Worm (Caenorhabditis elegans) whole organism, L1 larva: ENCODE data around the gene Y49F6B.9.

Experiments
- C16A3.4 ChIP-seq: fragments of 150-350 bp; optimal IDR thresholded peaks from 2 replicates; lab custom pipeline; 2014; ENCODE audit warnings: missing biosample characterization, missing genetic modification characterization
- C34B4.2 ChIP-seq: sonication (generic microtip); optimal IDR thresholded peaks from 2 replicates; lab custom pipeline; 2017; ENCODE audit warnings: mild to moderate bottlenecking, missing genetic modification characterization, missing compliant biosample characterization
- F16B12.6 ChIP-seq: fragments of 150-350 bp; optimal IDR thresholded peaks from 2 replicates; lab custom pipeline; 2014; ENCODE audit warnings: missing biosample characterization, missing genetic modification characterization
- Y116A8C.19 ChIP-seq: sonication (generic microtip); optimal IDR thresholded peaks from 2 replicates; lab custom pipeline; 2016; ENCODE audit warnings: missing compliant biosample characterization, missing genetic modification characterization, borderline replicate concordance
- aha-1 ChIP-seq: fragments of 150-350 bp; optimal IDR thresholded peaks from 2 replicates; lab custom pipeline; 2014; ENCODE audit warnings: missing biosample characterization, missing genetic modification characterization
- aly-2 ChIP-seq: fragments of 150-350 bp; optimal IDR thresholded peaks from 2 replicates; lab custom pipeline; 2014; ENCODE audit warnings: missing biosample characterization, missing genetic modification characterization
- blmp-1 ChIP-seq: fragments of 150-350 bp; optimal IDR thresholded peaks from 2 replicates; lab custom pipeline; 2014; ENCODE audit warnings: missing biosample characterization, missing genetic modification characterization
- ceh-82 ChIP-seq, 3 experiments: fragments of 150-350 bp in 1 of 3; sonication (generic microtip) in 2 of 3; optimal IDR thresholded peaks; 2 replicates each; lab custom pipeline; 2014 to 2017; ENCODE audit warnings: missing biosample characterization in 3 of 3, missing genetic modification characterization in 3 of 3
- ceh-90 ChIP-seq: sonication (generic microtip); optimal IDR thresholded peaks from 2 replicates; lab custom pipeline; 2016; ENCODE audit warnings: missing genetic modification characterization, missing compliant biosample characterization
- ces-1 ChIP-seq: fragments of 150-350 bp; optimal IDR thresholded peaks from 2 replicates; lab custom pipeline; 2014; ENCODE audit warnings: missing biosample characterization, missing genetic modification reagents, missing genetic modification characterization
- dsc-1 ChIP-seq: sonication (generic microtip); optimal IDR thresholded peaks from 2 replicates; lab custom pipeline; 2016; ENCODE audit warnings: mild to moderate bottlenecking, missing genetic modification characterization, missing compliant biosample characterization
- efl-3 ChIP-seq: fragments of 200-800 bp; sonication (Bioruptor generic); optimal IDR thresholded peaks from 2 replicates; lab custom pipeline; 2018; ENCODE audit warnings: mild to moderate bottlenecking, missing genetic modification characterization, missing compliant biosample characterization
- elt-2 ChIP-seq: sonication (generic microtip); optimal IDR thresholded peaks from 2 replicates; lab custom pipeline; 2016; ENCODE audit warnings: missing genetic modification characterization, mild to moderate bottlenecking, inconsistent platforms, missing compliant biosample characterization, missing genetic modification reagents
- elt-3 ChIP-seq, 6 experiments: fragments of 150-350 bp in 1 of 6; sonication (generic microtip); optimal IDR thresholded peaks; 2 replicates each; lab custom pipeline; 2017 to 2018; ENCODE audit warnings: missing biosample characterization in 6 of 6, missing genetic modification characterization in 6 of 6, inconsistent platforms in 1 of 6
- fkh-10 ChIP-seq: sonication (generic microtip); optimal IDR thresholded peaks from 2 replicates; lab custom pipeline; 2017; ENCODE audit warnings: missing biosample characterization, missing genetic modification reagents, missing genetic modification characterization
- fkh-8 ChIP-seq: sonication (generic microtip); optimal IDR thresholded peaks from 2 replicates; lab custom pipeline; 2016; ENCODE audit warnings: mild to moderate bottlenecking, missing genetic modification characterization, missing compliant biosample characterization
- fos-1 ChIP-seq: fragments of 150-350 bp; optimal IDR thresholded peaks from 2 replicates; lab custom pipeline; 2014; ENCODE audit warnings: missing biosample characterization, missing genetic modification characterization
- hlh-4 ChIP-seq: sonication (generic microtip); optimal IDR thresholded peaks from 2 replicates; lab custom pipeline; 2016; ENCODE audit warnings: mild to moderate bottlenecking, missing genetic modification characterization, missing compliant biosample characterization
- lin-13 ChIP-seq: fragments of 150-350 bp; optimal IDR thresholded peaks from 2 replicates; lab custom pipeline; 2014; ENCODE audit warnings: missing biosample characterization, missing genetic modification reagents, missing genetic modification characterization
- lin-14 ChIP-seq: fragments of 200-800 bp; sonication (Bioruptor generic); optimal IDR thresholded peaks from 2 replicates; lab custom pipeline; 2018; ENCODE audit warnings: mild to moderate bottlenecking, missing genetic modification characterization, moderate library complexity, missing compliant biosample characterization
- lin-15B ChIP-seq: fragments of 150-350 bp; sonication (generic microtip); optimal IDR thresholded peaks from 3 replicates; lab custom pipeline; 2014; ENCODE audit warnings: missing biosample characterization, missing genetic modification characterization
- lin-35 ChIP-seq, 2 experiments: fragments of 150-350 bp; optimal IDR thresholded peaks; 2 replicates each; lab custom pipeline; 2014; ENCODE audit warnings: missing biosample characterization in 2 of 2, missing genetic modification characterization in 2 of 2, missing genetic modification reagents in 2 of 2
- lin-39 ChIP-seq: fragments of 150-350 bp; optimal IDR thresholded peaks from 2 replicates; lab custom pipeline; 2014; ENCODE audit warnings: missing biosample characterization, missing genetic modification reagents, missing genetic modification characterization
- lir-3 ChIP-seq: sonication (generic microtip); optimal IDR thresholded peaks from 2 replicates; lab custom pipeline; 2016; ENCODE audit warnings: mild to moderate bottlenecking, missing genetic modification characterization, moderate library complexity, missing compliant biosample characterization; ENCODE audit not compliant: poor library complexity
- mab-9 ChIP-seq: fragments of 200-800 bp; sonication (Bioruptor generic); IDR thresholded peaks from 2 replicates; pipeline ENCODE4 v1.3.6; 2022; ENCODE audit warnings: missing genetic modification reagents, missing genetic modification characterization, missing compliant biosample characterization
- mdl-1 ChIP-seq, 2 experiments: fragments of 150-350 bp; optimal IDR thresholded peaks; 2 replicates each; lab custom pipeline; 2014 to 2017; ENCODE audit warnings: missing biosample characterization in 2 of 2, missing genetic modification characterization in 2 of 2, inconsistent platforms in 1 of 2
- mef-2 ChIP-seq: fragments of 150-350 bp; optimal IDR thresholded peaks from 2 replicates; lab custom pipeline; 2014; ENCODE audit warnings: missing biosample characterization, missing genetic modification characterization
- nhr-12 ChIP-seq: sonication (generic microtip); optimal IDR thresholded peaks from 2 replicates; lab custom pipeline; 2017; ENCODE audit warnings: missing biosample characterization, missing genetic modification characterization
- nhr-19 ChIP-seq: fragments of 200-800 bp; sonication (Bioruptor generic); conservative IDR thresholded peaks from 2 replicates; pipeline ENCODE4 v1.3.6; 2022; ENCODE audit warnings: missing genetic modification characterization, missing compliant biosample characterization
- nhr-20 ChIP-seq: sonication (generic microtip); optimal IDR thresholded peaks from 2 replicates; lab custom pipeline; 2016; ENCODE audit warnings: mild to moderate bottlenecking, missing genetic modification characterization, missing compliant biosample characterization
- nhr-237 ChIP-seq: fragments of 150-350 bp; optimal IDR thresholded peaks from 2 replicates; lab custom pipeline; 2014; ENCODE audit warnings: missing biosample characterization, missing genetic modification characterization
- nhr-28 ChIP-seq: fragments of 150-350 bp; optimal IDR thresholded peaks from 2 replicates; lab custom pipeline; 2014; ENCODE audit warnings: missing biosample characterization, missing genetic modification characterization
- nhr-47 ChIP-seq: sonication (generic microtip); optimal IDR thresholded peaks from 2 replicates; lab custom pipeline; 2016; ENCODE audit warnings: mild to moderate bottlenecking, missing genetic modification characterization, moderate library complexity, missing compliant biosample characterization
- nhr-71 ChIP-seq: sonication (generic microtip); optimal IDR thresholded peaks from 2 replicates; lab custom pipeline; 2016; ENCODE audit warnings: mild to moderate bottlenecking, missing genetic modification characterization, moderate library complexity, missing compliant biosample characterization
- nhr-77 ChIP-seq: fragments of 150-350 bp; optimal IDR thresholded peaks from 2 replicates; lab custom pipeline; 2014; ENCODE audit warnings: missing biosample characterization, missing genetic modification characterization
- pag-3 ChIP-seq: sonication (generic microtip); optimal IDR thresholded peaks from 2 replicates; lab custom pipeline; 2017; ENCODE audit warnings: missing genetic modification characterization, mild to moderate bottlenecking, missing compliant biosample characterization, antibody characterized with exemption, borderline replicate concordance; ENCODE audit not compliant: insufficient read depth
- rnt-1 ChIP-seq: sonication (generic microtip); optimal IDR thresholded peaks from 2 replicates; lab custom pipeline; 2016; ENCODE audit warnings: mild to moderate bottlenecking, missing genetic modification characterization, moderate library complexity, missing compliant biosample characterization
- skn-1 ChIP-seq: fragments of 150-350 bp; optimal IDR thresholded peaks from 2 replicates; lab custom pipeline; 2014; ENCODE audit warnings: missing biosample characterization, missing genetic modification characterization
- sox-4 ChIP-seq: sonication (generic microtip); optimal IDR thresholded peaks from 2 replicates; lab custom pipeline; 2016; ENCODE audit warnings: missing genetic modification characterization, missing compliant biosample characterization
- sptf-1 ChIP-seq: fragments of 150-350 bp; optimal IDR thresholded peaks from 2 replicates; lab custom pipeline; 2014; ENCODE audit warnings: missing biosample characterization, missing genetic modification characterization
- sup-37 ChIP-seq: fragments of 200-800 bp; sonication (Bioruptor generic); optimal IDR thresholded peaks from 2 replicates; lab custom pipeline; 2018; ENCODE audit warnings: mild to moderate bottlenecking, missing genetic modification characterization, missing compliant biosample characterization
- tbx-2 ChIP-seq: sonication (generic microtip); optimal IDR thresholded peaks from 2 replicates; lab custom pipeline; 2016; ENCODE audit warnings: missing genetic modification characterization, missing compliant biosample characterization
- unc-130 ChIP-seq: fragments of 150-350 bp; optimal IDR thresholded peaks from 2 replicates; lab custom pipeline; 2017; ENCODE audit warnings: missing biosample characterization, missing genetic modification characterization, inconsistent platforms
- unc-30 ChIP-seq: sonication (generic microtip); optimal IDR thresholded peaks from 2 replicates; lab custom pipeline; 2017; ENCODE audit warnings: missing biosample characterization, missing genetic modification characterization
- unc-62 ChIP-seq: fragments of 150-350 bp; optimal IDR thresholded peaks from 2 replicates; lab custom pipeline; 2014; ENCODE audit warnings: missing biosample characterization, missing genetic modification reagents, missing genetic modification characterization
- unc-86 ChIP-seq: sonication (generic microtip); optimal IDR thresholded peaks from 2 replicates; lab custom pipeline; 2016; ENCODE audit warnings: missing genetic modification characterization, missing compliant biosample characterization
- unc-98 ChIP-seq: fragments of 200-800 bp; sonication (Bioruptor generic); IDR thresholded peaks from 2 replicates; pipeline ENCODE4 v1.3.6; 2022; ENCODE audit warnings: missing genetic modification characterization, missing compliant biosample characterization
- vab-15 ChIP-seq: sonication (generic microtip); optimal IDR thresholded peaks from 2 replicates; lab custom pipeline; 2017; ENCODE audit warnings: missing genotype, mild to moderate bottlenecking, missing genetic modification characterization, missing compliant biosample characterization
- zag-1 ChIP-seq: fragments of 150-350 bp; optimal IDR thresholded peaks from 2 replicates; lab custom pipeline; 2014; ENCODE audit warnings: missing biosample characterization, missing genetic modification characterization
- ztf-11 ChIP-seq, 2 experiments: sonication (generic microtip); optimal IDR thresholded peaks; 2 replicates each; lab custom pipeline; 2016 to 2017; ENCODE audit warnings: missing genetic modification characterization in 2 of 2, missing biosample characterization in 1 of 2, missing compliant biosample characterization in 1 of 2
- ztf-4 ChIP-seq: fragments of 150-350 bp; optimal IDR thresholded peaks from 2 replicates; lab custom pipeline; 2014; ENCODE audit warnings: missing biosample characterization, missing genetic modification characterization

Y49F6B.9 gene

DNA sequence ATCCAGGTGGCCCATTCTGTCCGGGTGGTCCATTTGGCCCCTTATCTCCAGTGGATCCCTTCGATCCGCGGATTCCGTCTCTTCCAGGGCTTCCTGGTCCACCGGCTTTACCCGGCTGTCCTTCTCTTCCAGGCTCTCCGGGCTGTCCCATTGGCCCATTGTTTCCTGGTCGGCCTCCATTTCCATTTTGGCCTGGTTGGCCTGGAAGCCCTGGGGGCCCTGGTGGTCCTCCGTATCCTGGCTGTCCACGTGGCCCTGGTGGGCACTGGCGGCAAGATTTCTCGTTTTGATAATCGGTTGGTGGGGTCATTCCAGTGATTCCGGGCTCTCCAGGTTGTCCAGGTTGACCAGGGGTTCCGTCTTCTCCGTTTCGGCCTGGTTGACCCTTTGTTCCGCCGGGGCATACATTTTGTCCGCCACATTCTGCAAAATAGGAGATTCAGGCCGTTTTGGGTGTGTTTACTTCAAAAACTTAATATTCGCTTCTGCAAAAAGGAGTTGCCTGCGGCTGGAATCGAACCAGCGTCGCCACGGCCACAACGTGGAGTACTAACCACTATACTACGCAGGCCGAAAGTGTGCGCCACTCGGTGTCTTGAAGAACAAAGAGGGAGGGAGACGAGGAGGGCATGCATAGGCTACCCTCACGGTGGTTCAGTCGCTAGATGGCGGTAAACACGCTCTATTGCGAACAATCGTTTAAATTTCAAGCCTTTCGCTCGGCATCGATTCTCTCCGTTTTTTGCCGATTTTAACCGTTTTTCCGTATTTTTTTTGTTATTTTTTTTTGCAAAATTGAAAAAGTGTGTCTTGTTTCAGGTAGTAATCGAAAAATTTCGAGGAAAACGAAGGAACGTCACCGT lies 22.0 kb upstream of the Y49F6B.9 start, which contains the start of gene W09G10.9:
TSS of gene W09G10.9 (plus strand) at position 813 of the 863 bp plus-strand sequence.
- TF ChIP-seq ceh-82 (tag; optimal IDR thresholded peaks at IDR 0.05; lab: Kevin White, UChicago) (peak; percentile 46 to 63 (median 62)), blmp-1 (tag; lab: Kevin White, UChicago) (no peak), fos-1 (tag; lab: Kevin White, UChicago) (no peak), lin-13 (peak; percentile 32), hlh-4 (no peak), dsc-1 (peak; percentile 77), F16B12.6 (peak; percentile 48), pag-3 (tag; lab: Kevin White, UChicago) (no peak), nhr-237 (tag; lab: Kevin White, UChicago) (no peak), nhr-28 (tag; lab: Kevin White, UChicago) (no peak), tbx-2 (peak; percentile 66), elt-2 (tag; lab: Kevin White, UChicago) (peak; percentile 23), nhr-77 (tag; lab: Kevin White, UChicago) (peak; percentile 52), Y116A8C.19 (no peak), unc-30 (no peak), lin-14 (GFP tag; lab: Kevin White, UChicago) (peak; percentile 71), elt-3 (tag; optimal IDR thresholded peaks at IDR 0.05; lab: Kevin White, UChicago) (peak in 2 of 6 experiments; percentile 4 to 19), lin-15B (tag; lab: Kevin White, UChicago) (peak; percentile 13), vab-15 (tag; lab: Kevin White, UChicago) (no peak), C34B4.2 (tag; lab: Kevin White, UChicago) (no peak), ceh-90 (no peak), unc-62 (no peak), zag-1 (tag; lab: Kevin White, UChicago) (no peak), mdl-1 (tag; optimal IDR thresholded peaks at IDR 0.05; lab: Kevin White, UChicago) (peak in 1 of 2 experiments; percentile 61), aha-1 (tag; lab: Kevin White, UChicago) (no peak), unc-130 (tag; lab: Kevin White, UChicago) (peak; percentile 10), sox-4 (tag; lab: Kevin White, UChicago) (no peak), lin-35 (GFP tag; optimal IDR thresholded peaks at IDR 0.05; lab: Kevin White, UChicago) (peak; percentile 22 to 69), rnt-1 (tag; lab: Kevin White, UChicago) (peak; percentile 79), lin-39 (tag; lab: Kevin White, UChicago) (no peak), C16A3.4 (tag; lab: Kevin White, UChicago) (peak; percentile 41), aly-2 (no peak), mef-2 (tag; lab: Kevin White, UChicago) (no peak), mab-9 (peak; percentile 75), ces-1 (GFP tag; lab: Kevin White, UChicago) (no peak), unc-98 (GFP tag; lab: Robert Waterston, UW) (no peak), lir-3 (tag; lab: Kevin White, UChicago) (peak; percentile 52), nhr-47 (tag; lab: Kevin White, UChicago) (peak; percentile 84), skn-1 (tag; lab: Kevin White, UChicago) (peak; percentile 41), ztf-4 (tag; lab: Kevin White, UChicago) (no peak), nhr-71 (peak; percentile 80), nhr-20 (tag; lab: Kevin White, UChicago) (peak; percentile 78), fkh-10 (peak; percentile 14), sup-37 (GFP tag; lab: Kevin White, UChicago) (no peak), efl-3 (GFP tag; lab: Kevin White, UChicago) (no peak), ztf-11 (tag; optimal IDR thresholded peaks at IDR 0.05; lab: Kevin White, UChicago) (peak in 1 of 2 experiments; percentile 56), nhr-12 (no peak), nhr-19 (GFP tag; lab: Robert Waterston, UW) (peak; percentile 88), unc-86 (tag; lab: Kevin White, UChicago) (peak; percentile 55), sptf-1 (tag; lab: Kevin White, UChicago) (no peak), fkh-8 (tag; lab: Kevin White, UChicago) (peak; percentile 78)
